Worm (Caenorhabditis elegans): ENCODE measurements around the gene F08D12.3.

The F08D12.3 gene

ce11 chrII:2772166-2772565 lies 7.2 kb upstream of the F08D12.3 start, which contains the start of gene sdz-10:
TSS of gene sdz-10 (minus strand) at chrII:2772266.
- no peak for TF ChIP-seq tbx-11 (GFP tag; IDR thresholded peaks at IDR 0.05)
- TF ChIP-seq tra-4 (tag; optimal IDR thresholded peaks at IDR 0.05), result no peak
- TF ChIP-seq hmbx-1 (tag; optimal IDR thresholded peaks at IDR 0.05), result no peak
- no peak for TF ChIP-seq sea-1 (GFP tag; conservative IDR thresholded peaks at IDR 0.05)

- TF ChIP-seq sea-1 (GFP tag; conservative IDR thresholded peaks at IDR 0.05) (no peak), pes-1 (GFP tag; IDR thresholded peaks at IDR 0.05) (no peak), ets-7 (tag; optimal IDR thresholded peaks at IDR 0.05) (no peak), hmg-4 (GFP tag; optimal IDR thresholded peaks at IDR 0.05) (no peak), tbx-11 (GFP tag; IDR thresholded peaks at IDR 0.05) (no peak), ceh-13 (GFP tag; optimal IDR thresholded peaks at IDR 0.05) (no peak), F13C5.2 (tag; optimal IDR thresholded peaks at IDR 0.05) (no peak), tbx-37 (GFP tag; conservative IDR thresholded peaks at IDR 0.05) (no peak), ama-1 (optimal IDR thresholded peaks at IDR 0.05) (no peak), tra-4 (tag; optimal IDR thresholded peaks at IDR 0.05) (no peak), scrt-1 (GFP tag; IDR thresholded peaks at IDR 0.05) (no peak), B0310.2 (tag; optimal IDR thresholded peaks at IDR 0.05) (no peak), aly-1 (tag; optimal IDR thresholded peaks at IDR 0.05) (no peak), flt-1 (GFP tag; IDR thresholded peaks at IDR 0.05) (no peak), hmbx-1 (tag; optimal IDR thresholded peaks at IDR 0.05) (no peak), hnd-1 (tag; optimal IDR thresholded peaks at IDR 0.05) (no peak), ceh-36 (tag; optimal IDR thresholded peaks at IDR 0.05) (no peak)
These were observed 5.8 kb upstream of the F08D12.3 start, which contains the start of gene sdz-9 for ce11 chrII:2773534-2773933. TSS of gene sdz-9 (minus strand) at chrII:2773634.

ce11 chrII:2774904-2775303 lies 4.4 kb upstream of the F08D12.3 start, which contains the start of gene fbxb-111:
TSS of gene fbxb-111 (minus strand) at chrII:2775004.
- TF ChIP-seq F13C5.2 (tag; optimal IDR thresholded peaks at IDR 0.05), result no peak
- TF ChIP-seq hmg-4 (GFP tag; optimal IDR thresholded peaks at IDR 0.05), result no peak
- TF ChIP-seq ama-1 (optimal IDR thresholded peaks at IDR 0.05), result no peak
- TF ChIP-seq tra-4 (tag; optimal IDR thresholded peaks at IDR 0.05), result no peak
- no peak for TF ChIP-seq tbx-37 (GFP tag; conservative IDR thresholded peaks at IDR 0.05)
- no peak for TF ChIP-seq scrt-1 (GFP tag; IDR thresholded peaks at IDR 0.05)
- no peak for TF ChIP-seq flt-1 (GFP tag; IDR thresholded peaks at IDR 0.05)
- no peak for TF ChIP-seq aly-1 (tag; optimal IDR thresholded peaks at IDR 0.05)
- no peak for TF ChIP-seq B0310.2 (tag; optimal IDR thresholded peaks at IDR 0.05)
- TF ChIP-seq hmbx-1 (tag; optimal IDR thresholded peaks at IDR 0.05), result no peak
- TF ChIP-seq ceh-36 (tag; optimal IDR thresholded peaks at IDR 0.05), result no peak
- no peak for TF ChIP-seq ceh-13 (GFP tag; optimal IDR thresholded peaks at IDR 0.05)
- TF ChIP-seq pes-1 (GFP tag; IDR thresholded peaks at IDR 0.05), result no peak
- no peak for TF ChIP-seq tbx-11 (GFP tag; IDR thresholded peaks at IDR 0.05)
- TF ChIP-seq hnd-1 (tag; optimal IDR thresholded peaks at IDR 0.05), result no peak
- no peak for TF ChIP-seq sea-1 (GFP tag; conservative IDR thresholded peaks at IDR 0.05)
- no peak for TF ChIP-seq ets-7 (tag; optimal IDR thresholded peaks at IDR 0.05)

DNA sequence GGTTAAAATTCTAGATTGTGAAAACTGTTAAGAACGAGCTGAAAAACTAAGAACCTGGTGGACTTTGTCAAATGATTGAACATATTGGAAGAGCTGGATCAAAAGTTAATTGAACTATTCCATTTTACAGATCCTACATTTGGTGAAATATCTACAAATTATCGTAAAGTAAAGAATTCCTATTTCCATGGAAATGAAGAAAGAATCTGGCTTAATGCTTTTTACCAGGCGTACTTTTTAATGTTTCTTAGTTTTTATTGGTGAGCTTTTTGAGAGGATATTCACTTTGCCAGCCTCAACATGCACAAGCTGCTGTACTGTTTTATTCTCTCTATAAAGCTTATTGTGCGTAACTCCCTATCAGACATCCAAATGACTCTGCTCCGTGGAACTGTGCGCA lies 1.5 kb upstream of the F08D12.3 start, which contains the start of gene F08D12.4:
Gene F08D12.4, plus strand, starts transcription at position 301 of the 400 bp plus-strand sequence.
- no peak for TF ChIP-seq ama-1 (optimal IDR thresholded peaks at IDR 0.05)
- no peak for TF ChIP-seq tbx-37 (GFP tag; conservative IDR thresholded peaks at IDR 0.05)
- no peak for TF ChIP-seq sea-1 (GFP tag; conservative IDR thresholded peaks at IDR 0.05)

DNA sequence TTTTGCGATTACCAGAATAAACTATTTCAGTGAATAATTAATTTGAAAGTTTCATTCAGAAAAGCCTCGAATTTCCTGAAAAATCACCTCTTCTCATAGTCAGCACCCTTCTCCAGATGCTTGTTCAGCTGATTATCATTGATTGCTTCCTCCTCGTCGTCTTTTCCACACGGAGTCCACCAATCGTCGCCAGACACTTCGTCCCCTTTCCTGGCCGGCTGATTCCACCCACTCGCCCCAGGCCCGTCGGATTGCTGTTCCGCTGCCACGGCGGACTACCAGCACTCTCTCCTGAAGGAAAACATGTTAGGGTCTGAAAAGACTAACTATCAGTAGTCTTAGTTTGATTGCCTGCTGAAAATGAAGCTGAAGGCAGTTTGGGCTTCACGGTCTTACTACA lies 1.5 kb downstream of the F08D12.3 start:
- TF ChIP-seq hmg-4 (GFP tag; optimal IDR thresholded peaks at IDR 0.05) (no peak), tbx-37 (GFP tag; conservative IDR thresholded peaks at IDR 0.05) (no peak), pes-1 (GFP tag; IDR thresholded peaks at IDR 0.05) (no peak), B0310.2 (tag; optimal IDR thresholded peaks at IDR 0.05) (no peak), hmbx-1 (tag; optimal IDR thresholded peaks at IDR 0.05) (no peak), sea-1 (GFP tag; conservative IDR thresholded peaks at IDR 0.05) (no peak), aly-1 (tag; optimal IDR thresholded peaks at IDR 0.05) (no peak), ceh-36 (tag; optimal IDR thresholded peaks at IDR 0.05) (no peak), scrt-1 (GFP tag; IDR thresholded peaks at IDR 0.05) (no peak), ets-7 (tag; optimal IDR thresholded peaks at IDR 0.05) (no peak), flt-1 (GFP tag; IDR thresholded peaks at IDR 0.05) (no peak), ceh-13 (GFP tag; optimal IDR thresholded peaks at IDR 0.05) (no peak), tra-4 (tag; optimal IDR thresholded peaks at IDR 0.05) (no peak), tbx-11 (GFP tag; IDR thresholded peaks at IDR 0.05) (no peak), hnd-1 (tag; optimal IDR thresholded peaks at IDR 0.05) (no peak)

DNA sequence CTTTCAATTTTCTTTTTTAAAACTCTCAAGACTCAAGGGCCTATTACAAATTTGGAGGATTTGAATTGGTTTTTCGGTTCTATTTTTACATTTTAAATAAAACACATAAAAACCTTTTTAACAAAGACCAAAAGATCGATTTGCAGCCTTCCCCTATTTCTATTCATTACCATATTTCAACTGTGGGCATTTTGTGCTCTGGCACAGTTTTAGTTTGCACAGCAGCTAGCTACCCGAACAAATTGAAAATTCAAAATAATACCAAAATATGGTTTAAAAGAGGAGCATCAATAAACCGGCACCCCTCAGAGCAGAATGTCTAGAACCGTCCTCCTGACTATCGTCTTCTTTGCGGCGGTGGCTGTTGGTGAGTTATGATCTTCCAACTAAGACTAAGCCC lies 2.0 kb downstream of the F08D12.3 start, which contains the start of gene F08D12.2:
Gene F08D12.2, plus strand, starts transcription at position 301 of the 400 bp plus-strand sequence.
- TF ChIP-seq pes-1 (GFP tag; IDR thresholded peaks at IDR 0.05) (no peak), flt-1 (GFP tag; IDR thresholded peaks at IDR 0.05) (no peak), tbx-11 (GFP tag; IDR thresholded peaks at IDR 0.05) (no peak), hmbx-1 (tag; optimal IDR thresholded peaks at IDR 0.05) (no peak), ceh-13 (GFP tag; optimal IDR thresholded peaks at IDR 0.05) (no peak), scrt-1 (GFP tag; IDR thresholded peaks at IDR 0.05) (no peak), hmg-4 (GFP tag; optimal IDR thresholded peaks at IDR 0.05) (no peak), ama-1 (optimal IDR thresholded peaks at IDR 0.05) (no peak), ets-7 (tag; optimal IDR thresholded peaks at IDR 0.05) (no peak), B0310.2 (tag; optimal IDR thresholded peaks at IDR 0.05) (no peak), sea-1 (GFP tag; conservative IDR thresholded peaks at IDR 0.05) (no peak), ceh-36 (tag; optimal IDR thresholded peaks at IDR 0.05) (no peak), F13C5.2 (tag; optimal IDR thresholded peaks at IDR 0.05) (no peak), hnd-1 (tag; optimal IDR thresholded peaks at IDR 0.05) (no peak), tra-4 (tag; optimal IDR thresholded peaks at IDR 0.05) (no peak), tbx-37 (GFP tag; conservative IDR thresholded peaks at IDR 0.05) (no peak), aly-1 (tag; optimal IDR thresholded peaks at IDR 0.05) (no peak)

- no peak for TF ChIP-seq scrt-1 (GFP tag; IDR thresholded peaks at IDR 0.05)
- TF ChIP-seq tbx-11 (GFP tag; IDR thresholded peaks at IDR 0.05), result no peak
- no peak for TF ChIP-seq hmbx-1 (tag; optimal IDR thresholded peaks at IDR 0.05)
- TF ChIP-seq hmg-4 (GFP tag; optimal IDR thresholded peaks at IDR 0.05), result no peak
These were observed 4.0 kb downstream of the F08D12.3 start for ce11 chrII:2783380-2783779.

DNA sequence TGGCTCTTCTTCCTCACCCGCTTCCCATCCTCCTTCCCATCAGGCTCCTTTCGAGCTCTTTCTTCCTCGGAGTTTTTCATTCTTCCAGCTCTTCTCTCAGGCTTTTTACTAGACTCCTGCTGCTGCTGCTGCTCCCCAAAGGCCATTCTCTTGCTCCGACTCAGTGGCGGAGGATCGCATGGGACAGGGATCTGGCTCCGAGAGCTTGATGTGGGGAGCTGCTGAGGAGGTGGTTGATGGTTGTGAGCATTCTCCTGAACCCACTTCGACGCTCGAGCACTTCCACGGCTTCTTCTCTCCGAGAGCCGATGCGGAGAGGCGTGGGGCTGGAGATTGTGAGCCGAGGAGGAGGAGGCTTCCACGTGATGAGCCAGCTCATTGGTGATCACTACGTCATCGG lies 6.4 kb downstream of the F08D12.3 start:
- TF ChIP-seq ceh-36 (tag; optimal IDR thresholded peaks at IDR 0.05) (no peak), flt-1 (GFP tag; IDR thresholded peaks at IDR 0.05) (no peak), ama-1 (optimal IDR thresholded peaks at IDR 0.05) (no peak), aly-1 (tag; optimal IDR thresholded peaks at IDR 0.05) (no peak), ceh-13 (GFP tag; optimal IDR thresholded peaks at IDR 0.05) (no peak), sea-1 (GFP tag; conservative IDR thresholded peaks at IDR 0.05) (no peak), tra-4 (tag; optimal IDR thresholded peaks at IDR 0.05) (no peak)
